Worm (Caenorhabditis elegans) whole organism, late embryonic: ENCODE measurements around the gene F44E2.8.

Source experiments
- ama-1 ChIP-seq: fragments of 150-350 bp; optimal IDR thresholded peaks from 2 replicates; lab custom pipeline; 2014
- eyg-1 ChIP-seq: sonication (generic microtip); optimal IDR thresholded peaks from 2 replicates; lab custom pipeline; 2016; ENCODE audit warnings: missing genotype, missing genetic modification characterization, missing compliant biosample characterization
- gmeb-2 ChIP-seq: sonication (generic microtip); optimal IDR thresholded peaks from 2 replicates; lab custom pipeline; 2016; ENCODE audit warnings: missing genetic modification characterization, inconsistent platforms, missing compliant biosample characterization
- hlh-8 ChIP-seq: sonication (generic microtip); optimal IDR thresholded peaks from 2 replicates; lab custom pipeline; 2016; ENCODE audit warnings: missing genotype, missing genetic modification characterization, missing compliant biosample characterization
- madf-2 ChIP-seq: sonication (generic microtip); optimal IDR thresholded peaks from 2 replicates; lab custom pipeline; 2017; ENCODE audit warnings: missing genetic modification characterization, missing compliant biosample characterization
- nfya-1 ChIP-seq: sonication (generic microtip); optimal IDR thresholded peaks from 2 replicates; lab custom pipeline; 2017; ENCODE audit warnings: missing genetic modification characterization, mild to moderate bottlenecking, missing compliant biosample characterization, antibody characterized with exemption, moderate library complexity
- nhr-232 ChIP-seq: sonication (generic microtip); optimal IDR thresholded peaks from 2 replicates; lab custom pipeline; 2016; ENCODE audit warnings: missing genetic modification characterization, missing compliant biosample characterization
- tbx-2 ChIP-seq: sonication (generic microtip); optimal IDR thresholded peaks from 2 replicates; lab custom pipeline; 2016; ENCODE audit warnings: missing genetic modification characterization, missing compliant biosample characterization
- ztf-16 ChIP-seq: sonication (generic microtip); optimal IDR thresholded peaks from 2 replicates; lab custom pipeline; 2017; ENCODE audit warnings: missing genetic modification characterization, missing compliant biosample characterization

DNA sequence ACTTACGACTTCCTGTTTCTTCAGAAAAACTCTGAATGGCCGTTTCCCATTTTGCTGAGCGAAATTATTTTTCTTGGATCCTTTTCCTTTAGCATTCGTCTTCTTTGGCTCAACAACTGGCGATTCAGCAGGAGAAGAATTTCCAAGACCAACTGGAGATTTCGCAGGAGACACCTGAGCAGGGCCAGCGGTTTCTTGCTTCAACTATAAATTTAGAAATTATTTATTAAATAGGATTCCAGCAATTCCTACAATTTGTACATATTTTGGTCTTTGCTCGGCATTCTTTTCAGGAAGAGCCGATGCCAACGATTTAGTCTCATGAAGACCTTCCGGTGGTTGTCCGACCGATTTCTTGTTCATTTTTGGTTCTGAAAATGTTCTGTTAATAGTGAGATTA is at the start of gene F44E2.8:
- TF ChIP-seq ama-1 (lab: Kevin White, UChicago) (no peak), gmeb-2 (tag; lab: Kevin White, UChicago) (no peak), ztf-16 (tag; lab: Kevin White, UChicago) (no peak), eyg-1 (tag; lab: Kevin White, UChicago) (no peak), tbx-2 (tag; lab: Kevin White, UChicago) (no peak), madf-2 (tag; lab: Kevin White, UChicago) (no peak), hlh-8 (tag; lab: Kevin White, UChicago) (no peak), nfya-1 (tag; lab: Kevin White, UChicago) (no peak), nhr-232 (no peak)
